Worm (Caenorhabditis elegans) whole organism, young adult: ENCODE measurements around the gene F35E12.2.

Source experiments
- C06A6.2 ChIP-seq: fragments of 200-800 bp; sonication (Bioruptor generic); conservative IDR thresholded peaks from 2 replicates; pipeline ENCODE4 v1.3.6; 2022; ENCODE audit warnings: missing genetic modification characterization, missing compliant biosample characterization
- F10E7.11 ChIP-seq: sonication (generic microtip); optimal IDR thresholded peaks from 2 replicates; lab custom pipeline; 2017; ENCODE audit warnings: mild to moderate bottlenecking, missing genetic modification characterization, moderate library complexity, missing compliant biosample characterization
- F37B4.10 ChIP-seq: fragments of 200-800 bp; sonication (Bioruptor generic); IDR thresholded peaks from 2 replicates; pipeline ENCODE4 v1.3.6; 2022; ENCODE audit warnings: missing genetic modification characterization, missing compliant biosample characterization
- F52B5.7 ChIP-seq: sonication (generic microtip); optimal IDR thresholded peaks from 2 replicates; lab custom pipeline; 2016; ENCODE audit warnings: mild to moderate bottlenecking, missing genetic modification characterization, missing compliant biosample characterization
- Y56A3A.18 ChIP-seq: fragments of 200-800 bp; sonication (Bioruptor generic); IDR thresholded peaks from 2 replicates; pipeline ENCODE4 v1.3.6; 2022; ENCODE audit warnings: missing genetic modification reagents, missing genetic modification characterization, missing compliant biosample characterization
- Y67H2A.10 ChIP-seq: fragments of 200-800 bp; sonication (Bioruptor generic); conservative IDR thresholded peaks from 2 replicates; pipeline ENCODE4 v1.3.6; 2022; ENCODE audit warnings: missing genetic modification reagents, missing genetic modification characterization, missing compliant biosample characterization
- Y95B8A.8 ChIP-seq: fragments of 200-800 bp; sonication (Bioruptor generic); IDR thresholded peaks from 2 replicates; pipeline ENCODE4 v1.3.6; 2022; ENCODE audit warnings: missing genetic modification reagents, missing genetic modification characterization, missing compliant biosample characterization
- akir-1 ChIP-seq: fragments of 200-800 bp; sonication (Bioruptor generic); optimal IDR thresholded peaks from 2 replicates; lab custom pipeline; 2018; ENCODE audit warnings: mild to moderate bottlenecking, missing genetic modification characterization, moderate library complexity, missing compliant biosample characterization
- attf-3 ChIP-seq: fragments of 200-800 bp; sonication (Bioruptor generic); conservative IDR thresholded peaks from 2 replicates; pipeline ENCODE4 v1.3.6; 2022; ENCODE audit warnings: missing genetic modification reagents, missing genetic modification characterization, missing compliant biosample characterization
- attf-5 ChIP-seq: fragments of 200-800 bp; sonication (Bioruptor generic); optimal IDR thresholded peaks from 2 replicates; lab custom pipeline; 2018; ENCODE audit warnings: mild to moderate bottlenecking, missing genetic modification characterization, missing compliant biosample characterization
- bed-1 ChIP-seq: fragments of 200-800 bp; sonication (Bioruptor generic); IDR thresholded peaks from 2 replicates; pipeline ENCODE4 v1.3.6; 2022; ENCODE audit warnings: missing genetic modification reagents, missing genetic modification characterization, missing compliant biosample characterization
- cebp-1 ChIP-seq, 2 experiments: fragments of 200-800 bp in 1 of 2; sonication (Bioruptor generic) in 1 of 2; sonication (generic microtip) in 1 of 2; IDR thresholded peaks in 1 of 2; optimal IDR thresholded peaks in 1 of 2; 2 replicates each; pipeline versions ENCODE4 v1.3.6 to Lab custom; 2017 to 2022; ENCODE audit warnings: missing compliant biosample characterization in 2 of 2, missing genetic modification characterization in 2 of 2, mild to moderate bottlenecking in 1 of 2, missing genetic modification reagents in 1 of 2, moderate library complexity in 1 of 2
- cebp-2 ChIP-seq: fragments of 200-800 bp; sonication (Bioruptor generic); IDR thresholded peaks from 2 replicates; pipeline ENCODE4 v1.3.6; 2022; ENCODE audit warnings: missing genetic modification characterization, missing compliant biosample characterization
- ceh-100 ChIP-seq: fragments of 200-800 bp; sonication (Bioruptor generic); IDR thresholded peaks from 2 replicates; pipeline ENCODE4 v1.3.6; 2022; ENCODE audit warnings: missing genetic modification reagents, missing genetic modification characterization, missing compliant biosample characterization
- ceh-79 ChIP-seq: sonication (generic microtip); optimal IDR thresholded peaks from 2 replicates; lab custom pipeline; 2017; ENCODE audit warnings: mild to moderate bottlenecking, missing genetic modification characterization, missing compliant biosample characterization
- efl-1 ChIP-seq: fragments of 150-350 bp; optimal IDR thresholded peaks from 2 replicates; lab custom pipeline; 2014; ENCODE audit warnings: missing biosample characterization, missing genetic modification reagents, missing genetic modification characterization
- egl-44 ChIP-seq: fragments of 200-800 bp; sonication (Bioruptor generic); IDR thresholded peaks from 2 replicates; pipeline ENCODE4 v1.3.6; 2022; ENCODE audit warnings: missing genetic modification reagents, missing genetic modification characterization, missing compliant biosample characterization
- fkh-3 ChIP-seq: sonication (generic microtip); optimal IDR thresholded peaks from 2 replicates; lab custom pipeline; 2016; ENCODE audit warnings: mild to moderate bottlenecking, missing genetic modification characterization, missing compliant biosample characterization
- hlh-12 ChIP-seq: sonication (generic microtip); optimal IDR thresholded peaks from 2 replicates; lab custom pipeline; 2016; ENCODE audit warnings: missing genetic modification characterization, missing compliant biosample characterization
- hmg-1.2 ChIP-seq: fragments of 200-800 bp; sonication (Bioruptor generic); IDR thresholded peaks from 2 replicates; pipeline ENCODE4 v1.3.6; 2022; ENCODE audit warnings: missing genetic modification reagents, missing genetic modification characterization, missing compliant biosample characterization
- hmg-20 ChIP-seq: fragments of 200-800 bp; sonication (Bioruptor generic); IDR thresholded peaks from 2 replicates; pipeline ENCODE4 v1.3.6; 2022; ENCODE audit warnings: missing genetic modification reagents, missing genetic modification characterization, missing compliant biosample characterization
- hsf-1 ChIP-seq: fragments of 200-800 bp; sonication (Bioruptor generic); IDR thresholded peaks from 2 replicates; pipeline ENCODE4 v1.3.6; 2022; ENCODE audit warnings: missing genetic modification reagents, missing genetic modification characterization, missing compliant biosample characterization
- lag-1 ChIP-seq: fragments of 200-800 bp; sonication (Bioruptor generic); IDR thresholded peaks from 2 replicates; pipeline ENCODE4 v1.3.6; 2022; ENCODE audit warnings: missing genetic modification reagents, missing genetic modification characterization, missing compliant biosample characterization
- let-526 ChIP-seq: fragments of 200-800 bp; sonication (Bioruptor generic); IDR thresholded peaks from 2 replicates; pipeline ENCODE4 v1.3.6; 2022; ENCODE audit warnings: missing genetic modification reagents, missing genetic modification characterization, missing compliant biosample characterization
- lin-26 ChIP-seq: fragments of 200-800 bp; sonication (Bioruptor generic); IDR thresholded peaks from 2 replicates; pipeline ENCODE4 v1.3.6; 2022; ENCODE audit warnings: missing genetic modification reagents, missing genetic modification characterization, missing compliant biosample characterization
- lin-35 ChIP-seq, 3 experiments: fragments of 150-350 bp in 2 of 3; sonication (generic microtip) in 1 of 3; optimal IDR thresholded peaks; 2 replicates each; lab custom pipeline; 2014 to 2018; ENCODE audit warnings: missing biosample characterization in 3 of 3, missing genetic modification characterization in 3 of 3, missing genetic modification reagents in 3 of 3
- mel-28 ChIP-seq: sonication (generic microtip); optimal IDR thresholded peaks from 2 replicates; lab custom pipeline; 2016; ENCODE audit warnings: borderline replicate concordance, mild to moderate bottlenecking, missing genetic modification characterization, missing compliant biosample characterization
- mxl-1 ChIP-seq: sonication (generic microtip); optimal IDR thresholded peaks from 2 replicates; lab custom pipeline; 2016; ENCODE audit warnings: missing genetic modification characterization, missing compliant biosample characterization
- nfya-2 ChIP-seq: fragments of 200-800 bp; sonication (Bioruptor generic); IDR thresholded peaks from 2 replicates; pipeline ENCODE4 v1.3.6; 2022; ENCODE audit warnings: missing genetic modification reagents, missing genetic modification characterization, missing compliant biosample characterization
- nfyb-1 ChIP-seq: fragments of 200-800 bp; sonication (Bioruptor generic); IDR thresholded peaks from 2 replicates; pipeline ENCODE4 v1.3.6; 2022; ENCODE audit warnings: missing genetic modification reagents, missing genetic modification characterization, missing compliant biosample characterization
- nhr-120 ChIP-seq: fragments of 200-800 bp; sonication (Bioruptor generic); IDR thresholded peaks from 2 replicates; pipeline ENCODE4 v1.3.6; 2022; ENCODE audit warnings: missing genetic modification characterization, missing compliant biosample characterization
- nhr-27 ChIP-seq: fragments of 200-800 bp; sonication (Bioruptor generic); optimal IDR thresholded peaks from 2 replicates; lab custom pipeline; 2018; ENCODE audit warnings: mild to moderate bottlenecking, missing genetic modification characterization, moderate library complexity, missing compliant biosample characterization
- sea-2 ChIP-seq: fragments of 200-800 bp; sonication (Bioruptor generic); IDR thresholded peaks from 2 replicates; pipeline ENCODE4 v1.3.6; 2022; ENCODE audit warnings: missing genetic modification characterization, missing compliant biosample characterization
- snpc-4 ChIP-seq, 5 experiments: fragments of 150-350 bp in 1 of 5; sonication (generic microtip) in 4 of 5; optimal IDR thresholded peaks; 2 replicates each; lab custom pipeline; 2014 to 2018; ENCODE audit warnings: missing genetic modification characterization in 5 of 5, missing biosample characterization in 3 of 5, antibody characterized with exemption in 2 of 5, mild to moderate bottlenecking in 2 of 5, missing compliant biosample characterization in 2 of 5, missing genotype in 2 of 5, moderate library complexity in 2 of 5, missing genetic modification reagents in 1 of 5
- somi-1 ChIP-seq: fragments of 200-800 bp; sonication (Bioruptor generic); optimal IDR thresholded peaks from 2 replicates; lab custom pipeline; 2018; ENCODE audit warnings: mild to moderate bottlenecking, missing genetic modification characterization, missing compliant biosample characterization
- ztf-18 ChIP-seq: sonication (generic microtip); optimal IDR thresholded peaks from 2 replicates; lab custom pipeline; 2016; ENCODE audit warnings: missing genotype, mild to moderate bottlenecking, missing genetic modification characterization, missing compliant biosample characterization
- ztf-28 ChIP-seq: fragments of 200-800 bp; sonication (Bioruptor generic); IDR thresholded peaks from 2 replicates; pipeline ENCODE4 v1.3.6; 2022; ENCODE audit warnings: missing genetic modification reagents, missing genetic modification characterization, missing compliant biosample characterization
- ztf-3 ChIP-seq: fragments of 200-800 bp; sonication (Bioruptor generic); optimal IDR thresholded peaks from 2 replicates; lab custom pipeline; 2018; ENCODE audit warnings: mild to moderate bottlenecking, missing genetic modification characterization, missing compliant biosample characterization

F35E12.2 gene

DNA sequence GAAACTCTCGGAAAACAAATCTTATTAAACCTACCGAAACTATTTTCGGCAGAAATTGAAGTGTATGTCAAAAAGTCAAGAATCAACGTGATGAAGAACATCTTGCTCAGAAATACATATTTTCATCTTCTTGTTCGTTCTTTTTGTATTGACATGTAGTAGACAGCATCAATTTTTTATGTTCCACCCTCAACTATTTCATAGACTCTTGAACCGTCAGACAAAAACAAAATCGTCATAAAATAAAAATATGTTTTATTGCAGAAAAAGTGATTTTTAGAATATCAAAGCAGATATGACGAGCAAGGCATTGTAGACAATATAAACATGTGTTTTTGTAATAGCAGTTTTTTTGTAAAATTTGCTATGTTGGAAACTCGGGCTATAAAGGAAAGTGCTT is at the start of gene F35E12.2:
Gene F35E12.2 (minus strand): TSS at position 101 of the 400 bp plus-strand sequence.
- TF ChIP-seq F52B5.7 (tag; lab: Kevin White, UChicago), result no peak
- no peak for TF ChIP-seq egl-44 (GFP tag; lab: Robert Waterston, UW)
- no peak for TF ChIP-seq lin-26 (GFP tag; lab: Robert Waterston, UW)
- no peak for TF ChIP-seq ceh-79 (tag; lab: Kevin White, UChicago)

DNA sequence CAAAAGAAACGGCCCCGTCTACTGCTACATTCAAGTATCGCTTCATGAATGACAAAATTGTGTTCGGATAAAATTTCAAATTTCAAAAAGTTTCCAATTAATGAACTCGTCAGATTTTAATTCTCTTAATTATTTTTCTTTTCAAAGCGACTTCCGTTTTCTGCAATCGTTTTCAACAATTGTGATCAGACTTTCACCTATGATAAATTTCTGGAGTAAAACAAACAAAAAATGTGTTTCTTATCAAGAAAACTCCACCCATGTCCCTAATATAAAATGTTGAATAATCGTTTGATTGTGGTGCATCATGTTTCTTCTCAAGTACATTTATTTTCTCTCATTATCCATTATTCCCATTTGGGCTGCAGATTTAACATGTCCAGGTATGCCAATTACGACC is 46.5 kb upstream of the F35E12.2 start, which contains the start of gene F20G2.5:
Gene F20G2.5 (plus strand): TSS at position 301 of the 400 bp plus-strand sequence.
- TF ChIP-seq C06A6.2 (GFP tag; lab: Robert Waterston, UW) (no peak), F37B4.10 (no peak), attf-5 (GFP tag; lab: Kevin White, UChicago) (no peak), Y67H2A.10 (GFP tag; lab: Robert Waterston, UW) (no peak), ztf-28 (GFP tag; lab: Robert Waterston, UW) (no peak), lag-1 (GFP tag; lab: Robert Waterston, UW) (no peak), bed-1 (GFP tag; lab: Robert Waterston, UW) (no peak)

DNA sequence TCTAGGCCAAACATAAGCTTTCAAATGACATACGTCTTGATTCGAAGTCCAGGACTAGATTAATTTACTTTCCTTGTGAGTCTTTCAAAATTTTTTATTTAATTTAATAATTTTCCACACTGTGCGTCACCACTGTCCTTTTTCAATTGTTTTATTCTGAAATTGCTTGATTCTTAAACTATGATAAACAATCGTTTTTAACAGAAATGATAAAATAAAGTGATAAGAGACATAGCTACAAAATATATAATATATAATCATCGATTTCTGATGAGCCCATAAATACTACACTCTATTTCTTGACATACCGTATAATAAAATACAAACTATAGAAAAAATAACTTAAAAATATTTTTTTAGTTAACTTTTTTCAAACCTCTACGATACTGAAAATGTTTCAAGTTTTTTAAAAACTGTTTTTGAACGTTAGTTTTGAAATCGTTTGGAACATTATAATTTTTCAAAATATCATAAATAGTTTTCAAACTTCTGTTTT is 44.3 kb upstream of the F35E12.2 start, which contains the start of gene nas-24:
Gene nas-24 (plus strand): TSS at position 446 of the 496 bp plus-strand sequence.
- TF ChIP-seq hmg-1.2 (GFP tag; lab: Robert Waterston, UW) (no peak), akir-1 (GFP tag; lab: Kevin White, UChicago) (no peak), nfyb-1 (GFP tag; lab: Robert Waterston, UW) (no peak), nhr-120 (no peak), nfya-2 (GFP tag; lab: Robert Waterston, UW) (no peak), Y67H2A.10 (GFP tag; lab: Robert Waterston, UW) (no peak), ceh-100 (no peak), fkh-3 (tag; lab: Kevin White, UChicago) (no peak), lin-35 (GFP tag; optimal IDR thresholded peaks at IDR 0.05; lab: Kevin White, UChicago) (no peak), sea-2 (GFP tag; lab: Robert Waterston, UW) (no peak), snpc-4 (GFP tag; optimal IDR thresholded peaks at IDR 0.05; lab: Kevin White, UChicago) (no peak), snpc-4 (tag; optimal IDR thresholded peaks at IDR 0.05; lab: Kevin White, UChicago) (no peak), let-526 (no peak), ztf-18 (no peak), cebp-2 (no peak), ztf-28 (GFP tag; lab: Robert Waterston, UW) (no peak), hsf-1 (GFP tag; lab: Robert Waterston, UW) (no peak)

DNA sequence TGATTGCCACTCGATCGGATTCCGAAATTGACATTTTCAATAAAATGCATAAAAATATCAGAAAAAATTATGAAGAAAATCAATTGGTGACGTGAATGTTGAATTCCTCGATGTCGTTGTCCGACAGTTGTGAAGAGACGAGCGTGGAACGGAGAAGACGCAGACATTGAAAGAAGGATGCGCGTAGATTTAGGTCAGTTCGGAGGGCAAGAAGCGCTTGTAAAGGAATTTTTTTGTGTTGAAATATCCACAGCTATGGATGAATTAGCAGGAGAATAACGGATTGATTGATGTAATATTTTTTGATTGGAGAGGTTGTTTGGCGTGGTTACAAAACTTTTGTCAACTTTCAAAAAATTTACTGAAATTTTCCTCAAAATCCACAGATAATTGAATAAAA is 43.7 kb upstream of the F35E12.2 start, which contains the start of gene F20G2.3:
Gene F20G2.3 (minus strand): TSS at position 101 of the 400 bp plus-strand sequence.
- TF ChIP-seq Y95B8A.8 (GFP tag; lab: Robert Waterston, UW) (no peak), hmg-1.2 (GFP tag; lab: Robert Waterston, UW) (no peak), ztf-3 (GFP tag; lab: Kevin White, UChicago) (no peak), Y67H2A.10 (GFP tag; lab: Robert Waterston, UW) (no peak), hmg-20 (GFP tag; lab: Robert Waterston, UW) (no peak), cebp-1 (GFP tag; IDR thresholded peaks at IDR 0.05; lab: Robert Waterston, UW) (no peak), cebp-1 (tag; optimal IDR thresholded peaks at IDR 0.05; lab: Kevin White, UChicago) (no peak), bed-1 (GFP tag; lab: Robert Waterston, UW) (no peak), hlh-12 (no peak), nhr-27 (no peak), mel-28 (tag; lab: Kevin White, UChicago) (no peak), F10E7.11 (tag; lab: Kevin White, UChicago) (no peak), cebp-2 (no peak), attf-3 (no peak), Y56A3A.18 (GFP tag; lab: Robert Waterston, UW) (no peak), efl-1 (GFP tag; lab: Kevin White, UChicago) (no peak), somi-1 (GFP tag; lab: Kevin White, UChicago) (no peak), mxl-1 (tag; lab: Kevin White, UChicago) (no peak)
